Worm (Caenorhabditis elegans) whole organism, L1 larva: Measurements from ENCODE around the gene ZK856.7.

Source experiments
- alr-1 ChIP-seq: fragments of 200-800 bp; sonication (Bioruptor generic); optimal IDR thresholded peaks from 2 replicates; lab custom pipeline; 2018; ENCODE audit warnings: borderline replicate concordance, mild to moderate bottlenecking, missing genetic modification characterization, missing compliant biosample characterization
- ama-1 ChIP-seq: fragments of 150-350 bp; optimal IDR thresholded peaks from 2 replicates; lab custom pipeline; 2014
- ces-1 ChIP-seq: fragments of 150-350 bp; optimal IDR thresholded peaks from 2 replicates; lab custom pipeline; 2014; ENCODE audit warnings: missing biosample characterization, missing genetic modification reagents, missing genetic modification characterization
- egl-27 ChIP-seq, 2 experiments: fragments of 150-350 bp in 1 of 2; sonication (generic microtip); optimal IDR thresholded peaks; 3 replicates each; lab custom pipeline; 2017 to 2018; ENCODE audit warnings: missing biosample characterization in 2 of 2, missing genetic modification characterization in 2 of 2, missing genetic modification reagents in 2 of 2
- hlh-17 ChIP-seq: fragments of 200-800 bp; sonication (Bioruptor generic); optimal IDR thresholded peaks from 2 replicates; lab custom pipeline; 2018; ENCODE audit warnings: missing genetic modification characterization, mild to moderate bottlenecking, missing compliant biosample characterization, moderate library complexity, borderline replicate concordance
- jun-1 ChIP-seq: fragments of 150-350 bp; optimal IDR thresholded peaks from 2 replicates; lab custom pipeline; 2014; ENCODE audit warnings: missing biosample characterization, missing genetic modification reagents, missing genetic modification characterization
- lin-15B ChIP-seq: fragments of 150-350 bp; sonication (generic microtip); optimal IDR thresholded peaks from 3 replicates; lab custom pipeline; 2014; ENCODE audit warnings: missing biosample characterization, missing genetic modification characterization
- lin-39 ChIP-seq: fragments of 150-350 bp; optimal IDR thresholded peaks from 2 replicates; lab custom pipeline; 2014; ENCODE audit warnings: missing biosample characterization, missing genetic modification reagents, missing genetic modification characterization
- mep-1 ChIP-seq: fragments of 150-350 bp; optimal IDR thresholded peaks from 2 replicates; lab custom pipeline; 2014; ENCODE audit warnings: missing biosample characterization, missing genetic modification characterization
- nhr-28 ChIP-seq: fragments of 150-350 bp; optimal IDR thresholded peaks from 2 replicates; lab custom pipeline; 2014; ENCODE audit warnings: missing biosample characterization, missing genetic modification characterization
- pqm-1 ChIP-seq: sonication (generic microtip); optimal IDR thresholded peaks from 3 replicates; lab custom pipeline; 2017; ENCODE audit warnings: missing biosample characterization, missing genetic modification characterization
- snpc-4 ChIP-seq: fragments of 150-350 bp; optimal IDR thresholded peaks from 2 replicates; lab custom pipeline; 2014; ENCODE audit warnings: missing biosample characterization, missing genetic modification characterization
- zag-1 ChIP-seq: fragments of 150-350 bp; optimal IDR thresholded peaks from 2 replicates; lab custom pipeline; 2014; ENCODE audit warnings: missing biosample characterization, missing genetic modification characterization
- ztf-4 ChIP-seq: fragments of 150-350 bp; optimal IDR thresholded peaks from 2 replicates; lab custom pipeline; 2014; ENCODE audit warnings: missing biosample characterization, missing genetic modification characterization

- TF ChIP-seq jun-1 (no peak), egl-27 (tag; optimal IDR thresholded peaks at IDR 0.05; lab: Kevin White, UChicago) (no peak), ztf-4 (tag; lab: Kevin White, UChicago) (peak; percentile 41), ces-1 (GFP tag; lab: Kevin White, UChicago) (no peak), ama-1 (no peak), nhr-28 (no peak), snpc-4 (tag; lab: Kevin White, UChicago) (no peak), zag-1 (no peak), lin-15B (tag; lab: Kevin White, UChicago) (no peak), lin-39 (tag; lab: Kevin White, UChicago) (no peak), alr-1 (no peak), mep-1 (tag; lab: Kevin White, UChicago) (peak; percentile 44), hlh-17 (no peak), pqm-1 (no peak)
Observed at ce11 chrV:10246443-10246885, 44.6 kb downstream of the ZK856.7 start.
